Worm (Caenorhabditis elegans) whole organism, late embryonic: ENCODE data around the gene cisd-1.

Experiments used
- K02D7.2 ChIP-seq: sonication (generic microtip); optimal IDR thresholded peaks from 2 replicates; lab custom pipeline; 2017; ENCODE audit warnings: mild to moderate bottlenecking, missing genetic modification characterization, missing compliant biosample characterization
- ama-1 ChIP-seq: fragments of 150-350 bp; optimal IDR thresholded peaks from 2 replicates; lab custom pipeline; 2014
- ceh-9 ChIP-seq: sonication (generic microtip); optimal IDR thresholded peaks from 2 replicates; lab custom pipeline; 2016; ENCODE audit warnings: mild to moderate bottlenecking, missing genetic modification characterization, inconsistent platforms, missing compliant biosample characterization
- che-1 ChIP-seq: sonication (generic microtip); optimal IDR thresholded peaks from 2 replicates; lab custom pipeline; 2016; ENCODE audit warnings: mild to moderate bottlenecking, missing genetic modification characterization, missing compliant biosample characterization
- elt-2 ChIP-seq: sonication (generic microtip); optimal IDR thresholded peaks from 2 replicates; lab custom pipeline; 2016; ENCODE audit warnings: missing genetic modification reagents, missing genetic modification characterization, missing compliant biosample characterization
- ets-4 ChIP-seq: sonication (generic microtip); optimal IDR thresholded peaks from 2 replicates; lab custom pipeline; 2016; ENCODE audit warnings: missing genetic modification characterization, missing compliant biosample characterization
- hlh-6 ChIP-seq: sonication (generic microtip); optimal IDR thresholded peaks from 2 replicates; lab custom pipeline; 2016; ENCODE audit warnings: missing genotype, missing genetic modification characterization, missing compliant biosample characterization
- nfya-1 ChIP-seq: sonication (generic microtip); optimal IDR thresholded peaks from 2 replicates; lab custom pipeline; 2017; ENCODE audit warnings: missing genetic modification characterization, mild to moderate bottlenecking, missing compliant biosample characterization, antibody characterized with exemption, moderate library complexity
- npax-4 ChIP-seq: sonication (generic microtip); optimal IDR thresholded peaks from 2 replicates; lab custom pipeline; 2016; ENCODE audit warnings: missing genetic modification characterization, missing compliant biosample characterization
- pag-3 ChIP-seq: sonication (generic microtip); optimal IDR thresholded peaks from 2 replicates; lab custom pipeline; 2016; ENCODE audit warnings: missing compliant biosample characterization, missing genetic modification characterization, borderline replicate concordance
- pha-4 ChIP-seq: fragments of 150-350 bp; optimal IDR thresholded peaks from 2 replicates; lab custom pipeline; 2018; ENCODE audit warnings: missing biosample characterization, missing genetic modification reagents, missing genetic modification characterization
- pqm-1 ChIP-seq: sonication (generic microtip); optimal IDR thresholded peaks from 2 replicates; lab custom pipeline; 2016; ENCODE audit warnings: missing genetic modification characterization, missing compliant biosample characterization
- unc-55 ChIP-seq: sonication (generic microtip); optimal IDR thresholded peaks from 2 replicates; lab custom pipeline; 2017; ENCODE audit warnings: missing biosample characterization, missing genetic modification reagents, missing genetic modification characterization
- unc-86 ChIP-seq: sonication (generic microtip); optimal IDR thresholded peaks from 2 replicates; lab custom pipeline; 2016; ENCODE audit warnings: missing genetic modification characterization, missing compliant biosample characterization

DNA sequence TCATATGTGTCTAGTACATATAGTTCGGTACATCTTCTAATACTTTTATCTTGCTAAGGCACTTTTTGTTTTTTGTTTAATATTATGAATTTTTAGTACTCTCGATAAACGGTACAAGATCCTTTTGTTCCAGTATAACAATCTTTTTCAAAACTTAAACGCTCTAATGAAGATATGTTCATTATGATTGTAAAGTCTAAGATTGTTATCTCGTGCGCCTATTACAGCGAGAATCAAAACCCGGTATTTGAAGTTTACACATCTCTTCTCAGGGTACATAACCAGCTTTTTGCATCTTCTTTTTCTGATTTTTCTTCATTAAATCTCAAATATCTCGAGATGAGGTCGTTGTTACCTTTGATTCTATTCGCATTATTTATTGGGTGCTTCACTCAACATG, 18.6 kb upstream of the cisd-1 start, which contains the start of gene B0334.13:
- TF ChIP-seq hlh-6 (tag; lab: Kevin White, UChicago) (no peak), ceh-9 (tag; lab: Kevin White, UChicago) (no peak), ama-1 (lab: Kevin White, UChicago) (no peak), che-1 (tag; lab: Kevin White, UChicago) (no peak), npax-4 (no peak), unc-86 (tag; lab: Kevin White, UChicago) (no peak), K02D7.2 (tag; lab: Kevin White, UChicago) (no peak), pqm-1 (tag; lab: Kevin White, UChicago) (no peak), unc-55 (GFP tag; lab: Kevin White, UChicago) (no peak), ets-4 (tag; lab: Kevin White, UChicago) (no peak), elt-2 (tag; lab: Kevin White, UChicago) (no peak), pag-3 (tag; lab: Kevin White, UChicago) (no peak), pha-4 (tag; lab: Kevin White, UChicago) (no peak), nfya-1 (no peak)
